Fruit fly (Drosophila melanogaster) Kc167 (cell line): ENCODE results near the gene euc.

Experiments
- Myc ChIP-seq: fragments of >200 bp; optimal IDR thresholded peaks from 2 replicates; lab custom pipeline; 2017; ENCODE audit warnings: missing external identifiers
- Sin3A ChIP-seq: fragments of >200 bp; optimal IDR thresholded peaks from 2 replicates; lab custom pipeline; 2018; ENCODE audit warnings: missing external identifiers
- h ChIP-seq: fragments of >200 bp; optimal IDR thresholded peaks from 3 replicates; lab custom pipeline; 2018; ENCODE audit warnings: missing external identifiers
- insv ChIP-seq: fragments of >200 bp; optimal IDR thresholded peaks from 3 replicates; lab custom pipeline; 2018; ENCODE audit warnings: missing external identifiers
- psq ChIP-seq: fragments of >200 bp; optimal IDR thresholded peaks from 2 replicates; lab custom pipeline; 2017; ENCODE audit warnings: missing external identifiers
- ttk ChIP-seq: sonication (Bioruptor generic); optimal IDR thresholded peaks from 2 replicates; lab custom pipeline; 2017; ENCODE audit warnings: missing external identifiers

euc gene

dm6 chr3R:18978709-18979108 is at the start of gene euc:
euc (minus strand) TSS chr3R:18978809.
- TF ChIP-seq psq (lab: Kevin White, UChicago), result no peak
- TF ChIP-seq insv (lab: Kevin White, UChicago), result no peak
- TF ChIP-seq Sin3A (lab: Kevin White, UChicago), result no peak
- no peak for TF ChIP-seq h
- TF ChIP-seq Myc, result no peak
- TF ChIP-seq ttk (lab: Kevin White, UChicago), result no peak

DNA sequence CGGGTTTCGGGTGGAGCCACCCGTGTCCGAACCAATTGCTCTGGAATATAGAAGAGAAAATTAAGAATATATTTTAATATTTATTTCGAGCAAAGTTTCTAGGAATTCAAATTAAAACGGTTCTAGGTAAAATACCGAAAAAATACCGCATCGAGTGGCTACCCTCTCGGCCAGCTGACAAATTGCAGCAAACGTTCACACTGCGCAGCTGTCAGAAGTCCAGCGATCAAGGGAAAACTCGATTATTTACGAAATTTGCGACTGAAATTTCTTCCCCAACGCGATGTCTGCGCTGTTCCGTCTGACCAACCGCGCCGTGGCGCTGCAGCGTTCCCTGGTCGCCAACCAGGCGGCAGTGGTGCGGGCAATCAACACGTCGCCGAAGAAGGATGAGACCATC is 48.6 kb upstream of the euc start, which contains the start of gene NP15.6:
Gene NP15.6, plus strand, starts transcription at position 204 of the 400 bp plus-strand sequence.
- TF ChIP-seq Myc (no peak), ttk (lab: Kevin White, UChicago) (no peak), psq (lab: Kevin White, UChicago) (no peak), h (no peak), Sin3A (lab: Kevin White, UChicago) (no peak), insv (lab: Kevin White, UChicago) (no peak)

DNA sequence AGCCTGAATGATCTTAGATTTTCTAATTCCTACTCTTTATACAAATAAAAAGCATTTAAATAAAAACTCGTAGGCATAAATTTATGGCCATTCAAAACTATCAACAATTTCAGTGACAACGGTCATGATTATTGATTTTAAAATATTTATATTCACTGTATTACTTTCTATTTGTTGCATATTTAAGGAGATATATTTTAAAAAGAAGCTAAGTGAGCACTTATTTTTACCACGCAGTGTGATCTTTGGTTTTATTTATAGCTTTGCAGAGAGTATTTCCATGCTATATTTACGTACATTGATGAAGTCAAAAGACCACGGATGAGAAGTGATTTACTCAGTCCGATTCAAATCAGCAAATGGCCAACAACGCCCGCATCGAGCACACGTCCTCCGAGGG is 46.2 kb upstream of the euc start, which contains the start of gene CG14285:
Gene CG14285, plus strand, starts transcription at position 339 of the 400 bp plus-strand sequence.
- TF ChIP-seq Myc (no peak), ttk (lab: Kevin White, UChicago) (no peak), Sin3A (lab: Kevin White, UChicago) (no peak), insv (lab: Kevin White, UChicago) (no peak), psq (lab: Kevin White, UChicago) (no peak), h (no peak)

DNA sequence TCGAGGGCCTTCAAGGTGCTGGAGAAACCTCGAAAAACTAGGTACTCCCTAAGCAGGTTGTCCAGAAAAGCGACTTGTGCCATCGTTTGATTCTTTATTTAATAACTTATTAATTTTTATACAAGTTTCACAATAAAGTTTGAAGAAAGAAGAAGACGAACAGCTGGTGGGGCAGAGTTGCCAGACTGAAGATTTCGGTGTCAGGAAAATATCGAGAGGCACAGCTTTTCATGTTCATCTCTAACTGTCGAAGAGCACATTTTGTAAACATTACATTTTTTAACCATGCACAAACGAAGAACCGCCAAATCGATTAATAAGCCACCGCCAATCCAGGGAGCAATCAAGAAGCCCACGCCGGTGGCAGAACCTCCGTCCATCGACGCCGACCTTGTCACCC is 45.3 kb upstream of the euc start, which contains the start of the genes CG6005 and CG14286:
Gene CG6005, minus strand, starts transcription at position 169 of the 400 bp plus-strand sequence.
Gene CG14286, plus strand, starts transcription at position 231 of the 400 bp plus-strand sequence.
- TF ChIP-seq psq (lab: Kevin White, UChicago) (no peak), ttk (lab: Kevin White, UChicago) (no peak), Myc (no peak), h (no peak)

DNA sequence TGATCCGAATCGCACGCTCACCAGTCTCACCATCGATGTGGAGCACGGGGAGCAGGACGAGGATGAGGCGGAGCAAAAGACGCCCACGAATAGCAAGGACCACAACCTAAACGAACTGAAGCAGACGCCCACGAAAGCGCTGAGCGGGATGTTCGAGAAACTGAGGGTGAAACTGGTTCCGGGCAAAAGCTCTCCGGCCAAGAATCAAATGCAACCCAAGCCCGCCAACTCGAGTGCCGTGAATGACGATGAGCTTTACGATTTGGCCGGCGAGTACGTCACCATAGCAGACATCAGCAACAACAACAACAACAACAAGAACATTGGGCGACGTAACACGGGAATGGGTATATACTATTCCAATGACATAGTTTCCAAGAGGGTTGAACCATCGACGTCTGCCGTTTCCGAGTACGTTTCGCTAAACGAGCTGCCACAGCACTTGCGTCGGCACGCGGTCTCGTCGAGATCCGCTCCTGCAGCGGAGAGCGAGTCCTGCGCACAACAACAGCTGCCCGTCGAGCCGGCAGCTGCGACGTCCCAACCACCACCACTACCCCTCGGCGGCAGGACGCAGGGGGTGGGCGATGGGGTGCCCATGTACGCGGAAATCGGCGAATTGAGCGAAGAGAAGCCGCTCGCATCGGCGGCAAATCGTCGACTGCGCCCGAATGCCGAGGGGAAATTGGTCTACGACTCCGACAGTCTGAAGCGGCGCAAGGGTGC is 38.9 kb upstream of the euc start:
- TF ChIP-seq psq (lab: Kevin White, UChicago) (no peak), ttk (lab: Kevin White, UChicago) (no peak), Myc (no peak), h (no peak)

- TF ChIP-seq insv (lab: Kevin White, UChicago) (no peak), ttk (lab: Kevin White, UChicago) (no peak), h (no peak), psq (lab: Kevin White, UChicago) (no peak), Sin3A (lab: Kevin White, UChicago) (no peak), Myc (no peak)
Measured at dm6 chr3R:19015423-19015810, 36.8 kb upstream of the euc start.

DNA sequence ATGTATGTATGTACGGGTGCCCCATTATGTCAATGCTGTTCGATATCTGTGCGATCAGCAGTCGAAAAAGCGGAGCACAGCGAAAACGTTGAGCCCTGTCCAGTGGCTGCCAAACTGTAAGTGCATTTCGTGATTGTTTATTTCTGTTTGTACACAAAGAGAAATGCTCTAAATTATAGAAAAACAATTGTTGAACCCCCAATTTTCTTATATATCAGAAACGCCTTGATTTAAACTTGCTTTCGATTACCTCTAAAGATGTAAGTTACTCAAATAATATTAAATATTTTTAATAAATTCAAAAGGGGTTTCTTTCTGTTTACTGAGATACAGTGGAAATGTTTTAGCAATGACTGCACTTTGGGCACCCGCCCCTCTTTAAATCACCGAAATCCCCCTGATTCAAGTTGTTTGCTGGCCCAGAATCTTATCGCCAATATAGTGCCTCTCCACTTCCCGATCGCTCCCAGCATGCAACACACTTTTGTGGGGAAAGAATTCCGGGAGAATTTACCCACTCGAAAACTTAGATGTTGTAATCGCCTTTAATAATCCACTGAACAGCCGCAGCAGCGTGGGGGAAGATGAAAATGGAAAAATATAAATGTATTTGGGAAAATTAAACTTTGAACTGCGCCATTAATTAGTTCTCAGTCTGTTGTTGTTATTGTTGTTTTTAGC is 36.3 kb upstream of the euc start:
- TF ChIP-seq Myc, result no peak
- TF ChIP-seq insv (lab: Kevin White, UChicago), result no peak
- TF ChIP-seq psq (lab: Kevin White, UChicago), result no peak
- no peak for TF ChIP-seq Sin3A (lab: Kevin White, UChicago)
- TF ChIP-seq h, result no peak
- TF ChIP-seq ttk (lab: Kevin White, UChicago), result no peak

dm6 chr3R:19014027-19014426 is 35.4 kb upstream of the euc start:
- TF ChIP-seq psq (lab: Kevin White, UChicago) (no peak), insv (lab: Kevin White, UChicago) (no peak), h (no peak), Myc (no peak), Sin3A (lab: Kevin White, UChicago) (no peak), ttk (lab: Kevin White, UChicago) (no peak)

dm6 chr3R:19011885-19012284 is 33.3 kb upstream of the euc start:
- TF ChIP-seq Myc, result no peak
- no peak for TF ChIP-seq insv (lab: Kevin White, UChicago)
- TF ChIP-seq Sin3A (lab: Kevin White, UChicago), result no peak

DNA sequence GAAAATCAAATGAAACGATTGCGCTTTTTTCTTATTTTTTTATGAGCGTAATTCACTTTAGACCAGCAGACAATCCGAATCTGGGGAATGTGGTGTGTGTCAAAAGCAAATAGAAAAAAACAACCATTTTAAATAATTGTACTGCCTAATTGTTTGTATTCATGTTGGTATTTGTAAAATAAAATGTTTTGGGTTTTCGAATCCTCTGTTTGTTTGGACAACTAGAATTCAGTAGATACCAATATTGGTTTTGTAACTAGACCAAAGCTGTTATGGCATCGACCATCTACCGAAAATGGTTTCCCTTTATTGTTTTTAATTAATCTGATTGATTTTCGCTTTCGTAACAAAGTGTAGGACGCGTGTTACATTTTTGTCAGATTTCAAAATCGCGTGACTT is 32.3 kb upstream of the euc start:
- TF ChIP-seq h, result no peak
- no peak for TF ChIP-seq psq (lab: Kevin White, UChicago)
- TF ChIP-seq insv (lab: Kevin White, UChicago), result no peak
- no peak for TF ChIP-seq Sin3A (lab: Kevin White, UChicago)
- TF ChIP-seq Myc, result no peak
- TF ChIP-seq ttk (lab: Kevin White, UChicago), result no peak

DNA sequence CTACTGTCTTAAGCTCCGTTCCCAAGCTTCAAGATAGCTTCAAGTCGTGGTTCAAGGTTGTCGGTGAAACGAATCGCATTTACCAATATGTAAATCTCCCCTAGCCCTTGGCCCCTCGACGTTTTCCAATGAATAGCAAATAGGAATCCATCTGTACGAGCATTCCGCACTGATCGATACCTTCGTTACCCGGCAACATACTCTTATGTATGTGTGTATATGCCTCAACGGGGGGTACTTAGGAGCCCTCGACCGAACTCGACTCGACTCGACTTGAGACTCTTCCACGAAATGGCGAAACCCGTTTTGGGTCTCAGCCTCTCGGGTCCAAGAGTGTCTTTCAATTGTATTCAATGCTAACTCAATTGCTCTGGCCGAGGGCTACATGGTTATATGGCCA is 23.1 kb upstream of the euc start:
- TF ChIP-seq Myc (no peak), psq (lab: Kevin White, UChicago) (no peak), ttk (lab: Kevin White, UChicago) (no peak), h (no peak), Sin3A (lab: Kevin White, UChicago) (no peak)

- TF ChIP-seq psq (lab: Kevin White, UChicago) (no peak), Sin3A (lab: Kevin White, UChicago) (no peak), insv (lab: Kevin White, UChicago) (no peak), ttk (lab: Kevin White, UChicago) (no peak), Myc (no peak), h (no peak)
Measured at dm6 chr3R:18999906-19000451, 21.4 kb upstream of the euc start.
